Worm (Caenorhabditis elegans): ENCODE results near the gene pals-38.

ce11 chrV:12455695-12456094 is 8.9 kb upstream of the pals-38 start:
- TF ChIP-seq hsf-1 (GFP tag; IDR thresholded peaks at IDR 0.05): no peak
- TF ChIP-seq lin-54 (GFP tag; optimal IDR thresholded peaks at IDR 0.05): no peak
- no peak for TF ChIP-seq hmg-20 (GFP tag; IDR thresholded peaks at IDR 0.05)
- TF ChIP-seq Y67H2A.10 (GFP tag; conservative IDR thresholded peaks at IDR 0.05): no peak
- TF ChIP-seq ztf-3 (GFP tag; optimal IDR thresholded peaks at IDR 0.05): no peak
- TF ChIP-seq tbx-9 (tag; optimal IDR thresholded peaks at IDR 0.05; ENCODE audit: borderline replicate concordance): no peak
- no peak for TF ChIP-seq sptf-2 (GFP tag; optimal IDR thresholded peaks at IDR 0.05)
- TF ChIP-seq F49E8.2 (tag; optimal IDR thresholded peaks at IDR 0.05; ENCODE audit: insufficient read depth): no peak
- TF ChIP-seq madf-6 (GFP tag; IDR thresholded peaks at IDR 0.05): no peak
- no peak for TF ChIP-seq aptf-2 (GFP tag; conservative IDR thresholded peaks at IDR 0.05)
- TF ChIP-seq repo-1 (tag; optimal IDR thresholded peaks at IDR 0.05): no peak
- no peak for TF ChIP-seq lag-1 (GFP tag; IDR thresholded peaks at IDR 0.05)
- TF ChIP-seq ceh-79 (tag; optimal IDR thresholded peaks at IDR 0.05): no peak
- no peak for TF ChIP-seq let-526 (GFP tag; IDR thresholded peaks at IDR 0.05)
